Worm (Caenorhabditis elegans) whole organism, L1 larva: ENCODE measurements around the gene fpn-1.2.

ENCODE experiments used
- C34B4.2 ChIP-seq: sonication (generic microtip); optimal IDR thresholded peaks from 2 replicates; lab custom pipeline; 2017; ENCODE audit warnings: mild to moderate bottlenecking, missing genetic modification characterization, missing compliant biosample characterization
- F16B12.6 ChIP-seq: fragments of 150-350 bp; optimal IDR thresholded peaks from 2 replicates; lab custom pipeline; 2014; ENCODE audit warnings: missing biosample characterization, missing genetic modification characterization
- alr-1 ChIP-seq: fragments of 200-800 bp; sonication (Bioruptor generic); optimal IDR thresholded peaks from 2 replicates; lab custom pipeline; 2018; ENCODE audit warnings: borderline replicate concordance, mild to moderate bottlenecking, missing genetic modification characterization, missing compliant biosample characterization
- aly-2 ChIP-seq: fragments of 150-350 bp; optimal IDR thresholded peaks from 2 replicates; lab custom pipeline; 2014; ENCODE audit warnings: missing biosample characterization, missing genetic modification characterization
- ama-1 ChIP-seq: fragments of 150-350 bp; optimal IDR thresholded peaks from 2 replicates; lab custom pipeline; 2014
- blmp-1 ChIP-seq: fragments of 150-350 bp; optimal IDR thresholded peaks from 2 replicates; lab custom pipeline; 2014; ENCODE audit warnings: missing biosample characterization, missing genetic modification characterization
- ceh-63 ChIP-seq: fragments of 200-800 bp; sonication (Bioruptor generic); optimal IDR thresholded peaks from 2 replicates; lab custom pipeline; 2018; ENCODE audit warnings: mild to moderate bottlenecking, missing genetic modification characterization, missing compliant biosample characterization
- ceh-82 ChIP-seq, 3 experiments: fragments of 150-350 bp in 1 of 3; sonication (generic microtip) in 2 of 3; optimal IDR thresholded peaks; 2 replicates each; lab custom pipeline; 2014 to 2017; ENCODE audit warnings: missing biosample characterization in 3 of 3, missing genetic modification characterization in 3 of 3
- dpl-1 ChIP-seq, 3 experiments: fragments of 150-350 bp in 2 of 3; sonication (generic microtip) in 1 of 3; optimal IDR thresholded peaks; 2 replicates each; lab custom pipeline; 2014 to 2017; ENCODE audit warnings: missing biosample characterization in 3 of 3, missing genetic modification characterization in 3 of 3, missing genetic modification reagents in 3 of 3
- efl-3 ChIP-seq: fragments of 200-800 bp; sonication (Bioruptor generic); optimal IDR thresholded peaks from 2 replicates; lab custom pipeline; 2018; ENCODE audit warnings: mild to moderate bottlenecking, missing genetic modification characterization, missing compliant biosample characterization
- egl-13 ChIP-seq: sonication (generic microtip); optimal IDR thresholded peaks from 2 replicates; lab custom pipeline; 2016; ENCODE audit warnings: missing genotype, missing genetic modification reagents, missing genetic modification characterization, missing compliant biosample characterization
- egl-27 ChIP-seq, 2 experiments: fragments of 150-350 bp in 1 of 2; sonication (generic microtip); optimal IDR thresholded peaks; 3 replicates each; lab custom pipeline; 2017 to 2018; ENCODE audit warnings: missing biosample characterization in 2 of 2, missing genetic modification characterization in 2 of 2, missing genetic modification reagents in 2 of 2
- elt-3 ChIP-seq, 6 experiments: fragments of 150-350 bp in 1 of 6; sonication (generic microtip); optimal IDR thresholded peaks; 2 replicates each; lab custom pipeline; 2017 to 2018; ENCODE audit warnings: missing biosample characterization in 6 of 6, missing genetic modification characterization in 6 of 6, inconsistent platforms in 1 of 6
- ets-5 ChIP-seq: fragments of 200-800 bp; sonication (Bioruptor generic); IDR thresholded peaks from 2 replicates; pipeline ENCODE4 v1.3.6; 2022; ENCODE audit warnings: missing genetic modification characterization, missing compliant biosample characterization
- fkh-10 ChIP-seq: sonication (generic microtip); optimal IDR thresholded peaks from 2 replicates; lab custom pipeline; 2017; ENCODE audit warnings: missing biosample characterization, missing genetic modification reagents, missing genetic modification characterization
- fkh-8 ChIP-seq: sonication (generic microtip); optimal IDR thresholded peaks from 2 replicates; lab custom pipeline; 2016; ENCODE audit warnings: mild to moderate bottlenecking, missing genetic modification characterization, missing compliant biosample characterization
- fos-1 ChIP-seq: fragments of 150-350 bp; optimal IDR thresholded peaks from 2 replicates; lab custom pipeline; 2014; ENCODE audit warnings: missing biosample characterization, missing genetic modification characterization
- grh-1 ChIP-seq: fragments of 200-800 bp; sonication (Bioruptor generic); IDR thresholded peaks from 2 replicates; pipeline ENCODE4 v1.3.6; 2022; ENCODE audit warnings: missing genetic modification reagents, missing genetic modification characterization, missing compliant biosample characterization
- hlh-17 ChIP-seq: fragments of 200-800 bp; sonication (Bioruptor generic); optimal IDR thresholded peaks from 2 replicates; lab custom pipeline; 2018; ENCODE audit warnings: missing genetic modification characterization, mild to moderate bottlenecking, missing compliant biosample characterization, moderate library complexity, borderline replicate concordance
- hlh-4 ChIP-seq: sonication (generic microtip); optimal IDR thresholded peaks from 2 replicates; lab custom pipeline; 2016; ENCODE audit warnings: mild to moderate bottlenecking, missing genetic modification characterization, missing compliant biosample characterization
- irx-1 ChIP-seq: sonication (generic microtip); optimal IDR thresholded peaks from 2 replicates; lab custom pipeline; 2016; ENCODE audit warnings: missing genetic modification characterization, missing compliant biosample characterization
- jun-1 ChIP-seq: fragments of 150-350 bp; optimal IDR thresholded peaks from 2 replicates; lab custom pipeline; 2014; ENCODE audit warnings: missing biosample characterization, missing genetic modification reagents, missing genetic modification characterization
- lin-13 ChIP-seq: fragments of 150-350 bp; optimal IDR thresholded peaks from 2 replicates; lab custom pipeline; 2014; ENCODE audit warnings: missing biosample characterization, missing genetic modification reagents, missing genetic modification characterization
- lin-14 ChIP-seq: fragments of 200-800 bp; sonication (Bioruptor generic); optimal IDR thresholded peaks from 2 replicates; lab custom pipeline; 2018; ENCODE audit warnings: mild to moderate bottlenecking, missing genetic modification characterization, moderate library complexity, missing compliant biosample characterization
- lin-15B ChIP-seq: fragments of 150-350 bp; sonication (generic microtip); optimal IDR thresholded peaks from 3 replicates; lab custom pipeline; 2014; ENCODE audit warnings: missing biosample characterization, missing genetic modification characterization
- lin-39 ChIP-seq: fragments of 150-350 bp; optimal IDR thresholded peaks from 2 replicates; lab custom pipeline; 2014; ENCODE audit warnings: missing biosample characterization, missing genetic modification reagents, missing genetic modification characterization
- lir-3 ChIP-seq: sonication (generic microtip); optimal IDR thresholded peaks from 2 replicates; lab custom pipeline; 2016; ENCODE audit warnings: mild to moderate bottlenecking, missing genetic modification characterization, moderate library complexity, missing compliant biosample characterization; ENCODE audit not compliant: poor library complexity
- lsy-2 ChIP-seq, 2 experiments: fragments of 150-350 bp; optimal IDR thresholded peaks; 2 replicates each; lab custom pipeline; 2014; ENCODE audit warnings: missing biosample characterization in 2 of 2, missing genetic modification characterization in 2 of 2
- mdl-1 ChIP-seq, 2 experiments: fragments of 150-350 bp; optimal IDR thresholded peaks; 2 replicates each; lab custom pipeline; 2014 to 2017; ENCODE audit warnings: missing biosample characterization in 2 of 2, missing genetic modification characterization in 2 of 2, inconsistent platforms in 1 of 2
- mep-1 ChIP-seq: fragments of 150-350 bp; optimal IDR thresholded peaks from 2 replicates; lab custom pipeline; 2014; ENCODE audit warnings: missing biosample characterization, missing genetic modification characterization
- nhr-20 ChIP-seq: sonication (generic microtip); optimal IDR thresholded peaks from 2 replicates; lab custom pipeline; 2016; ENCODE audit warnings: mild to moderate bottlenecking, missing genetic modification characterization, missing compliant biosample characterization
- nhr-47 ChIP-seq: sonication (generic microtip); optimal IDR thresholded peaks from 2 replicates; lab custom pipeline; 2016; ENCODE audit warnings: mild to moderate bottlenecking, missing genetic modification characterization, moderate library complexity, missing compliant biosample characterization
- nhr-71 ChIP-seq: sonication (generic microtip); optimal IDR thresholded peaks from 2 replicates; lab custom pipeline; 2016; ENCODE audit warnings: mild to moderate bottlenecking, missing genetic modification characterization, moderate library complexity, missing compliant biosample characterization
- nhr-84 ChIP-seq: sonication (generic microtip); optimal IDR thresholded peaks from 2 replicates; lab custom pipeline; 2017; ENCODE audit warnings: missing biosample characterization, missing genetic modification characterization
- nhr-85 ChIP-seq: sonication (generic microtip); peaks from one replicate; lab custom pipeline; 2016; ENCODE audit warnings: missing genetic modification characterization, inconsistent platforms, missing compliant biosample characterization
- pag-3 ChIP-seq: sonication (generic microtip); optimal IDR thresholded peaks from 2 replicates; lab custom pipeline; 2017; ENCODE audit warnings: missing genetic modification characterization, mild to moderate bottlenecking, missing compliant biosample characterization, antibody characterized with exemption, borderline replicate concordance; ENCODE audit not compliant: insufficient read depth
- pax-3 ChIP-seq: fragments of 200-800 bp; sonication (Bioruptor generic); optimal IDR thresholded peaks from 2 replicates; lab custom pipeline; 2018; ENCODE audit warnings: mild to moderate bottlenecking, missing genetic modification characterization, moderate library complexity, missing compliant biosample characterization
- pqm-1 ChIP-seq: sonication (generic microtip); optimal IDR thresholded peaks from 3 replicates; lab custom pipeline; 2017; ENCODE audit warnings: missing biosample characterization, missing genetic modification characterization
- snu-23 ChIP-seq: sonication (generic microtip); optimal IDR thresholded peaks from 2 replicates; lab custom pipeline; 2016; ENCODE audit warnings: missing genetic modification characterization, missing compliant biosample characterization
- swsn-7 ChIP-seq: sonication (generic microtip); optimal IDR thresholded peaks from 2 replicates; lab custom pipeline; 2016; ENCODE audit warnings: missing genetic modification characterization, missing compliant biosample characterization
- tbx-2 ChIP-seq: sonication (generic microtip); optimal IDR thresholded peaks from 2 replicates; lab custom pipeline; 2016; ENCODE audit warnings: missing genetic modification characterization, missing compliant biosample characterization
- unc-130 ChIP-seq: fragments of 150-350 bp; optimal IDR thresholded peaks from 2 replicates; lab custom pipeline; 2017; ENCODE audit warnings: missing biosample characterization, missing genetic modification characterization, inconsistent platforms
- unc-62 ChIP-seq: fragments of 150-350 bp; optimal IDR thresholded peaks from 2 replicates; lab custom pipeline; 2014; ENCODE audit warnings: missing biosample characterization, missing genetic modification reagents, missing genetic modification characterization
- unc-86 ChIP-seq: sonication (generic microtip); optimal IDR thresholded peaks from 2 replicates; lab custom pipeline; 2016; ENCODE audit warnings: missing genetic modification characterization, missing compliant biosample characterization
- vab-15 ChIP-seq: sonication (generic microtip); optimal IDR thresholded peaks from 2 replicates; lab custom pipeline; 2017; ENCODE audit warnings: missing genotype, mild to moderate bottlenecking, missing genetic modification characterization, missing compliant biosample characterization
- ztf-4 ChIP-seq: fragments of 150-350 bp; optimal IDR thresholded peaks from 2 replicates; lab custom pipeline; 2014; ENCODE audit warnings: missing biosample characterization, missing genetic modification characterization

The fpn-1.2 gene

ce11 chrV:1495334-1495733 is 30.8 kb upstream of the fpn-1.2 start, which contains the start of gene C38C3.3:
C38C3.3 (plus strand) TSS chrV:1495634.
- TF ChIP-seq hlh-17 (no peak), aly-2 (tag; lab: Kevin White, UChicago) (no peak), swsn-7 (tag; lab: Kevin White, UChicago) (no peak), lir-3 (tag; lab: Kevin White, UChicago) (no peak), elt-3 (tag; optimal IDR thresholded peaks at IDR 0.05; lab: Kevin White, UChicago) (no peak), ztf-4 (tag; lab: Kevin White, UChicago) (no peak), jun-1 (tag; lab: Kevin White, UChicago) (no peak), irx-1 (tag; lab: Kevin White, UChicago) (no peak), grh-1 (GFP tag; lab: Robert Waterston, UW) (no peak), ceh-82 (tag; optimal IDR thresholded peaks at IDR 0.05; lab: Kevin White, UChicago) (no peak), alr-1 (tag; lab: Kevin White, UChicago) (no peak)

- TF ChIP-seq egl-27 (tag; optimal IDR thresholded peaks at IDR 0.05; lab: Kevin White, UChicago) = no peak
- no peak for TF ChIP-seq snu-23
- TF ChIP-seq nhr-20 (tag; lab: Kevin White, UChicago) = no peak
- TF ChIP-seq tbx-2 = no peak
- no peak for TF ChIP-seq lsy-2 (tag; optimal IDR thresholded peaks at IDR 0.05; lab: Kevin White, UChicago)
- no peak for TF ChIP-seq ets-5 (GFP tag; lab: Robert Waterston, UW)
Measured at ce11 chrV:1494469-1494868, 30.0 kb upstream of the fpn-1.2 start, which contains the start of gene spig-7. spig-7 (plus strand) TSS chrV:1494769.

DNA sequence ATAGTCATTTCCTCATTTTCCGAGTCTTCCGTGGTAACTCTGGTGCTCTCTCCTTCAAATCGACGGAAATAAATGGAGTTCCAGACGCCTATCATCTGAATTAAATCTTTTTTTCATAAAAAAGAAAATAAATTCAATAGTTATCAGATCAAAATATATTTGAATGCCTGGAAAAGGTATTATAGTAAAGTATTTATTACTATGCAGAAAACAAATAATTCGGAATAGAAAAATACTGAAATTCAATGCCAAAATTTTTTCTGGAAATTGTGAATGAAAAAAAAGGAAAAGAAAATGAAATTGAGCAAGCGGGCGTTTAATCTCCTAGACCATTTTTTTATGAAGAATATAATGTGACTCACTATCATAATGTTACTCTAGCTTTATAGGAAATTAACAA is 27.0 kb upstream of the fpn-1.2 start, which contains the start of gene C38C3.6:
Gene C38C3.6, minus strand, starts transcription at position 101 of the 400 bp plus-strand sequence.
- TF ChIP-seq lin-39 (no peak), pqm-1 (tag; lab: Kevin White, UChicago) (no peak), pax-3 (tag; lab: Kevin White, UChicago) (no peak), fkh-10 (GFP tag; lab: Kevin White, UChicago) (no peak), mep-1 (no peak), lin-13 (no peak), ceh-63 (GFP tag; lab: Kevin White, UChicago) (no peak), aly-2 (tag; lab: Kevin White, UChicago) (no peak), nhr-20 (tag; lab: Kevin White, UChicago) (no peak), fkh-8 (tag; lab: Kevin White, UChicago) (no peak), egl-13 (no peak), hlh-17 (no peak), C34B4.2 (tag; lab: Kevin White, UChicago) (no peak), blmp-1 (tag; lab: Kevin White, UChicago) (no peak), lir-3 (tag; lab: Kevin White, UChicago) (no peak), lin-14 (GFP tag; lab: Kevin White, UChicago) (no peak), hlh-4 (no peak)

DNA sequence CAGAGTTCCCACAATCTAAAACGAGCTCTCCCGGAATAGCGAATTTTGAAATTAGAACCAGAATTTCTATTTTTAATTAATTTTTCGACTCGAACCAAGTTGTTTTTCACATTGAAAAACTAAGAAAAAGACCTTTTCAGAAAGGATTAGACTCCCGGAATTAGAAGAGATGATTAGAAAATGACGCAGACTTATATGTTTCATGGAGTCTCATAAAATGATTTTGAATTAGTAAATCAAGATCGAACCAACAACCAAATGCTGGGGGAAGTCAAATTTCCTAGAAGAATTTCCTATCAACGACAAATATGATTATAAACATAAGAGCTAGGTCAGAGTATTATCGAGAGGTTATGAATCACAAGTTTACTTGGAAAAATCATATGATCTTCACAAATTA is 24.1 kb upstream of the fpn-1.2 start:
- TF ChIP-seq lin-15B (tag; lab: Kevin White, UChicago) (no peak), aly-2 (tag; lab: Kevin White, UChicago) (no peak), nhr-84 (tag; lab: Kevin White, UChicago) (no peak), irx-1 (tag; lab: Kevin White, UChicago) (no peak), grh-1 (GFP tag; lab: Robert Waterston, UW) (no peak), vab-15 (tag; lab: Kevin White, UChicago) (no peak), pqm-1 (tag; lab: Kevin White, UChicago) (no peak), nhr-47 (tag; lab: Kevin White, UChicago) (peak; percentile 53), fos-1 (no peak), dpl-1 (GFP tag; optimal IDR thresholded peaks at IDR 0.05; lab: Kevin White, UChicago) (no peak), ceh-63 (GFP tag; lab: Kevin White, UChicago) (no peak), egl-27 (tag; optimal IDR thresholded peaks at IDR 0.05; lab: Kevin White, UChicago) (no peak), F16B12.6 (tag; lab: Kevin White, UChicago) (no peak), nhr-85 (tag; lab: Kevin White, UChicago) (no peak), ama-1 (lab: Kevin White, UChicago) (no peak), egl-13 (no peak), nhr-71 (tag; lab: Kevin White, UChicago) (peak; percentile 51), pax-3 (tag; lab: Kevin White, UChicago) (no peak), unc-130 (tag; lab: Kevin White, UChicago) (no peak), unc-62 (GFP tag; lab: Kevin White, UChicago) (no peak), efl-3 (GFP tag; lab: Kevin White, UChicago) (no peak), pag-3 (no peak), unc-86 (tag; lab: Kevin White, UChicago) (no peak), mdl-1 (tag; optimal IDR thresholded peaks at IDR 0.05; lab: Kevin White, UChicago) (no peak)
